Worm (Caenorhabditis elegans) whole organism, young adult: Measurements from ENCODE around the gene nlp-7.

Experiments
- B0019.2 ChIP-seq: fragments of 200-800 bp; sonication (Bioruptor generic); conservative IDR thresholded peaks from 2 replicates; pipeline ENCODE4 v1.3.6; 2022; ENCODE audit warnings: missing genetic modification reagents, missing genetic modification characterization, missing compliant biosample characterization
- B0336.3 ChIP-seq: fragments of 200-800 bp; sonication (Bioruptor generic); IDR thresholded peaks from 2 replicates; pipeline ENCODE4 v1.3.6; 2022; ENCODE audit warnings: missing genetic modification characterization, missing compliant biosample characterization
- C06A6.2 ChIP-seq: fragments of 200-800 bp; sonication (Bioruptor generic); conservative IDR thresholded peaks from 2 replicates; pipeline ENCODE4 v1.3.6; 2022; ENCODE audit warnings: missing genetic modification characterization, missing compliant biosample characterization
- F23B12.7 ChIP-seq: sonication (generic microtip); optimal IDR thresholded peaks from 2 replicates; lab custom pipeline; 2017; ENCODE audit warnings: missing genetic modification characterization, mild to moderate bottlenecking, missing compliant biosample characterization, antibody characterized with exemption, moderate library complexity; ENCODE audit not compliant: insufficient read depth
- F55B11.4 ChIP-seq: sonication (generic microtip); optimal IDR thresholded peaks from 2 replicates; lab custom pipeline; 2016; ENCODE audit warnings: missing compliant biosample characterization, missing genetic modification characterization, borderline replicate concordance; ENCODE audit not compliant: insufficient read depth
- F57A8.1 ChIP-seq: fragments of 200-800 bp; sonication (Bioruptor generic); optimal IDR thresholded peaks from 2 replicates; lab custom pipeline; 2018; ENCODE audit warnings: mild to moderate bottlenecking, missing genetic modification characterization, moderate library complexity, missing compliant biosample characterization
- K12H6.12 ChIP-seq: fragments of 200-800 bp; sonication (Bioruptor generic); optimal IDR thresholded peaks from 2 replicates; lab custom pipeline; 2018; ENCODE audit warnings: mild to moderate bottlenecking, missing genetic modification characterization, missing compliant biosample characterization
- T07F8.4 ChIP-seq: sonication (generic microtip); optimal IDR thresholded peaks from 2 replicates; lab custom pipeline; 2016; ENCODE audit warnings: mild to moderate bottlenecking, missing genetic modification characterization, moderate library complexity, missing compliant biosample characterization
- Y67H2A.10 ChIP-seq: fragments of 200-800 bp; sonication (Bioruptor generic); conservative IDR thresholded peaks from 2 replicates; pipeline ENCODE4 v1.3.6; 2022; ENCODE audit warnings: missing genetic modification reagents, missing genetic modification characterization, missing compliant biosample characterization
- Y79H2A.3 ChIP-seq: fragments of 200-800 bp; sonication (Bioruptor generic); conservative IDR thresholded peaks from 2 replicates; pipeline ENCODE4 v1.3.6; 2022; ENCODE audit warnings: missing genetic modification reagents, missing genetic modification characterization, missing compliant biosample characterization
- Y95B8A.8 ChIP-seq: fragments of 200-800 bp; sonication (Bioruptor generic); IDR thresholded peaks from 2 replicates; pipeline ENCODE4 v1.3.6; 2022; ENCODE audit warnings: missing genetic modification reagents, missing genetic modification characterization, missing compliant biosample characterization
- atf-7 ChIP-seq: sonication (generic microtip); optimal IDR thresholded peaks from 2 replicates; lab custom pipeline; 2017; ENCODE audit warnings: mild to moderate bottlenecking, missing genetic modification characterization, missing compliant biosample characterization
- attf-3 ChIP-seq: fragments of 200-800 bp; sonication (Bioruptor generic); conservative IDR thresholded peaks from 2 replicates; pipeline ENCODE4 v1.3.6; 2022; ENCODE audit warnings: missing genetic modification reagents, missing genetic modification characterization, missing compliant biosample characterization
- attf-5 ChIP-seq: fragments of 200-800 bp; sonication (Bioruptor generic); optimal IDR thresholded peaks from 2 replicates; lab custom pipeline; 2018; ENCODE audit warnings: mild to moderate bottlenecking, missing genetic modification characterization, missing compliant biosample characterization
- ccch-3 ChIP-seq: fragments of 200-800 bp; sonication (Bioruptor generic); optimal IDR thresholded peaks from 2 replicates; lab custom pipeline; 2018; ENCODE audit warnings: mild to moderate bottlenecking, missing genetic modification characterization, missing compliant biosample characterization
- cebp-2 ChIP-seq: fragments of 200-800 bp; sonication (Bioruptor generic); IDR thresholded peaks from 2 replicates; pipeline ENCODE4 v1.3.6; 2022; ENCODE audit warnings: missing genetic modification characterization, missing compliant biosample characterization
- ceh-27 ChIP-seq: fragments of 200-800 bp; sonication (Bioruptor generic); optimal IDR thresholded peaks from 2 replicates; lab custom pipeline; 2018; ENCODE audit warnings: mild to moderate bottlenecking, missing genetic modification characterization, moderate library complexity, missing compliant biosample characterization
- ceh-91 ChIP-seq: fragments of 200-800 bp; sonication (Bioruptor generic); IDR thresholded peaks from 2 replicates; pipeline ENCODE4 v1.3.6; 2022; ENCODE audit warnings: missing genetic modification reagents, missing genetic modification characterization, missing compliant biosample characterization
- chd-7 ChIP-seq: sonication (generic microtip); optimal IDR thresholded peaks from 2 replicates; lab custom pipeline; 2016; ENCODE audit warnings: mild to moderate bottlenecking, missing genetic modification characterization, moderate library complexity, missing compliant biosample characterization
- die-1 ChIP-seq: sonication (generic microtip); optimal IDR thresholded peaks from 2 replicates; lab custom pipeline; 2016; ENCODE audit warnings: missing genotype, mild to moderate bottlenecking, missing genetic modification characterization, missing compliant biosample characterization
- dox-1 ChIP-seq: fragments of 200-800 bp; sonication (Bioruptor generic); IDR thresholded peaks from 2 replicates; pipeline ENCODE4 v1.3.6; 2022; ENCODE audit warnings: missing genetic modification reagents, missing genetic modification characterization, missing compliant biosample characterization
- egl-44 ChIP-seq: fragments of 200-800 bp; sonication (Bioruptor generic); IDR thresholded peaks from 2 replicates; pipeline ENCODE4 v1.3.6; 2022; ENCODE audit warnings: missing genetic modification reagents, missing genetic modification characterization, missing compliant biosample characterization
- ets-4 ChIP-seq: fragments of 200-800 bp; sonication (Bioruptor generic); optimal IDR thresholded peaks from 2 replicates; lab custom pipeline; 2018; ENCODE audit warnings: mild to moderate bottlenecking, missing genetic modification characterization, missing compliant biosample characterization
- him-1 ChIP-seq: sonication (generic microtip); optimal IDR thresholded peaks from 2 replicates; lab custom pipeline; 2016; ENCODE audit warnings: missing genotype, missing genetic modification reagents, missing genetic modification characterization, missing compliant biosample characterization
- hlh-12 ChIP-seq: sonication (generic microtip); optimal IDR thresholded peaks from 2 replicates; lab custom pipeline; 2016; ENCODE audit warnings: missing genetic modification characterization, missing compliant biosample characterization
- hmg-20 ChIP-seq: fragments of 200-800 bp; sonication (Bioruptor generic); IDR thresholded peaks from 2 replicates; pipeline ENCODE4 v1.3.6; 2022; ENCODE audit warnings: missing genetic modification reagents, missing genetic modification characterization, missing compliant biosample characterization
- let-526 ChIP-seq: fragments of 200-800 bp; sonication (Bioruptor generic); IDR thresholded peaks from 2 replicates; pipeline ENCODE4 v1.3.6; 2022; ENCODE audit warnings: missing genetic modification reagents, missing genetic modification characterization, missing compliant biosample characterization
- let-607 ChIP-seq, 2 experiments: fragments of 200-800 bp in 1 of 2; sonication (Bioruptor generic) in 1 of 2; sonication (generic microtip) in 1 of 2; optimal IDR thresholded peaks; 2 replicates each; lab custom pipeline; 2016 to 2018; ENCODE audit warnings: mild to moderate bottlenecking in 2 of 2, missing compliant biosample characterization in 2 of 2, missing genetic modification characterization in 2 of 2, moderate library complexity in 2 of 2, missing genotype in 1 of 2
- lin-26 ChIP-seq: fragments of 200-800 bp; sonication (Bioruptor generic); IDR thresholded peaks from 2 replicates; pipeline ENCODE4 v1.3.6; 2022; ENCODE audit warnings: missing genetic modification reagents, missing genetic modification characterization, missing compliant biosample characterization
- lin-54 ChIP-seq: fragments of 200-800 bp; sonication (Bioruptor generic); optimal IDR thresholded peaks from 2 replicates; lab custom pipeline; 2018; ENCODE audit warnings: mild to moderate bottlenecking, missing genetic modification characterization, missing compliant biosample characterization
- mes-4 ChIP-seq: sonication (generic microtip); optimal IDR thresholded peaks from 2 replicates; lab custom pipeline; 2016; ENCODE audit warnings: missing genotype, missing genetic modification characterization, missing compliant biosample characterization
- nfya-1 ChIP-seq: sonication (generic microtip); optimal IDR thresholded peaks from 2 replicates; lab custom pipeline; 2017; ENCODE audit warnings: antibody characterized with exemption, missing compliant biosample characterization, missing genetic modification characterization, borderline replicate concordance; ENCODE audit not compliant: insufficient read depth
- nhr-80 ChIP-seq: sonication (generic microtip); optimal IDR thresholded peaks from 2 replicates; lab custom pipeline; 2016; ENCODE audit warnings: missing genetic modification characterization, missing compliant biosample characterization
- pbrm-1 ChIP-seq: fragments of 200-800 bp; sonication (Bioruptor generic); IDR thresholded peaks from 2 replicates; pipeline ENCODE4 v1.3.6; 2022; ENCODE audit warnings: missing genetic modification reagents, missing genetic modification characterization, missing compliant biosample characterization
- repo-1 ChIP-seq: sonication (generic microtip); optimal IDR thresholded peaks from 2 replicates; lab custom pipeline; 2017; ENCODE audit warnings: mild to moderate bottlenecking, missing genetic modification characterization, missing compliant biosample characterization
- snpc-1.1 ChIP-seq: sonication (generic microtip); optimal IDR thresholded peaks from 2 replicates; lab custom pipeline; 2017; ENCODE audit warnings: missing genetic modification characterization, mild to moderate bottlenecking, missing compliant biosample characterization, antibody characterized with exemption, moderate library complexity, missing genotype, missing genetic modification reagents; ENCODE audit not compliant: insufficient read depth
- snpc-3.4 ChIP-seq: sonication (generic microtip); optimal IDR thresholded peaks from 2 replicates; lab custom pipeline; 2017; ENCODE audit warnings: missing genetic modification characterization, mild to moderate bottlenecking, missing compliant biosample characterization, antibody characterized with exemption, moderate library complexity, missing genotype, missing genetic modification reagents
- snpc-4 ChIP-seq, 5 experiments: fragments of 150-350 bp in 1 of 5; sonication (generic microtip) in 4 of 5; optimal IDR thresholded peaks; 2 replicates each; lab custom pipeline; 2014 to 2018; ENCODE audit warnings: missing genetic modification characterization in 5 of 5, missing biosample characterization in 3 of 5, antibody characterized with exemption in 2 of 5, mild to moderate bottlenecking in 2 of 5, missing compliant biosample characterization in 2 of 5, missing genotype in 2 of 5, moderate library complexity in 2 of 5, missing genetic modification reagents in 1 of 5
- somi-1 ChIP-seq: fragments of 200-800 bp; sonication (Bioruptor generic); optimal IDR thresholded peaks from 2 replicates; lab custom pipeline; 2018; ENCODE audit warnings: mild to moderate bottlenecking, missing genetic modification characterization, missing compliant biosample characterization
- xnd-1 ChIP-seq: sonication (generic microtip); optimal IDR thresholded peaks from 2 replicates; lab custom pipeline; 2016; ENCODE audit warnings: missing genotype, missing genetic modification reagents, missing genetic modification characterization, missing compliant biosample characterization
- zfh-2 ChIP-seq: fragments of 200-800 bp; sonication (Bioruptor generic); conservative IDR thresholded peaks from 2 replicates; pipeline ENCODE4 v1.3.6; 2022; ENCODE audit warnings: missing genetic modification reagents, missing genetic modification characterization, missing compliant biosample characterization
- ztf-6 ChIP-seq: fragments of 200-800 bp; sonication (Bioruptor generic); IDR thresholded peaks from 2 replicates; pipeline ENCODE4 v1.3.6; 2022; ENCODE audit warnings: missing genetic modification reagents, missing genetic modification characterization, missing compliant biosample characterization

Gene nlp-7

ce11 chrX:8602722-8603427 is 9.9 kb downstream of the nlp-7 start:
- TF ChIP-seq cebp-2, result 0 out of 2 replicates have a peak, but pooled peaks have one; percentile 26
- TF ChIP-seq lin-26 (GFP tag; lab: Robert Waterston, UW), result no peak
- TF ChIP-seq repo-1 (tag; lab: Kevin White, UChicago), result no peak

ce11 chrX:8604160-8604559 is 11.2 kb downstream of the nlp-7 start:
- TF ChIP-seq somi-1 (GFP tag; lab: Kevin White, UChicago) (no peak), snpc-1.1 (tag; lab: Kevin White, UChicago) (no peak), atf-7 (tag; lab: Kevin White, UChicago) (peak; percentile 88), him-1 (tag; lab: Kevin White, UChicago) (no peak), ets-4 (GFP tag; lab: Kevin White, UChicago) (peak; percentile 8), mes-4 (tag; lab: Kevin White, UChicago) (no peak), egl-44 (no peak), nhr-80 (tag; lab: Kevin White, UChicago) (peak; percentile 88), ceh-91 (GFP tag; lab: Robert Waterston, UW) (no peak), ztf-6 (GFP tag; lab: Robert Waterston, UW) (no peak), F57A8.1 (GFP tag; lab: Kevin White, UChicago) (no peak), zfh-2 (GFP tag; lab: Robert Waterston, UW) (0 out of 2 replicates have a peak, but pooled peaks have one; percentile 29), nfya-1 (no peak), F55B11.4 (tag; lab: Kevin White, UChicago) (no peak), dox-1 (GFP tag; lab: Robert Waterston, UW) (peak; percentile 63), let-607 (tag; optimal IDR thresholded peaks at IDR 0.05; lab: Kevin White, UChicago) (peak in 1 of 2 experiments; percentile 22), B0336.3 (GFP tag; lab: Robert Waterston, UW) (peak; percentile 35; the same call in 1 of the 2 replicates), attf-3 (GFP tag; lab: Robert Waterston, UW) (no peak)

- TF ChIP-seq attf-3 (GFP tag; lab: Robert Waterston, UW), result no peak
- no peak for TF ChIP-seq him-1 (tag; lab: Kevin White, UChicago)
- TF ChIP-seq F23B12.7 (tag; lab: Kevin White, UChicago), result no peak
- TF ChIP-seq snpc-4 (GFP tag; optimal IDR thresholded peaks at IDR 0.05; lab: Kevin White, UChicago), result no peak
- TF ChIP-seq snpc-4 (tag; optimal IDR thresholded peaks at IDR 0.05; lab: Kevin White, UChicago), result peak in 1 of 4 experiments; percentile 31
- peak; percentile 18 for TF ChIP-seq ceh-27 (GFP tag; lab: Kevin White, UChicago)
- TF ChIP-seq K12H6.12 (tag; lab: Kevin White, UChicago), result no peak
- no peak for TF ChIP-seq die-1 (tag; lab: Kevin White, UChicago)
- TF ChIP-seq Y95B8A.8 (GFP tag; lab: Robert Waterston, UW), result no peak
- no peak for TF ChIP-seq pbrm-1
- no peak for TF ChIP-seq ccch-3 (GFP tag; lab: Kevin White, UChicago)
- TF ChIP-seq lin-26 (GFP tag; lab: Robert Waterston, UW), result no peak
- no peak for TF ChIP-seq Y67H2A.10 (GFP tag; lab: Robert Waterston, UW)
- no peak for TF ChIP-seq hlh-12 (tag; lab: Kevin White, UChicago)
- no peak for TF ChIP-seq xnd-1 (tag; lab: Kevin White, UChicago)
- no peak for TF ChIP-seq snpc-3.4
- TF ChIP-seq T07F8.4, result no peak
- TF ChIP-seq let-526 (GFP tag; lab: Robert Waterston, UW), result no peak
- peak; percentile 32 for TF ChIP-seq nhr-80 (tag; lab: Kevin White, UChicago)
- TF ChIP-seq snpc-1.1 (tag; lab: Kevin White, UChicago), result no peak
- no peak for TF ChIP-seq C06A6.2
- peak; percentile 91 for TF ChIP-seq attf-5 (GFP tag; lab: Kevin White, UChicago)
- TF ChIP-seq hmg-20, result no peak
- peak; percentile 42 for TF ChIP-seq lin-54 (GFP tag; lab: Kevin White, UChicago)
- no peak for TF ChIP-seq B0019.2
- TF ChIP-seq chd-7, result no peak
- no peak for TF ChIP-seq ztf-6 (GFP tag; lab: Robert Waterston, UW)
- TF ChIP-seq Y79H2A.3 (GFP tag; lab: Robert Waterston, UW), result no peak
- no peak for TF ChIP-seq mes-4 (tag; lab: Kevin White, UChicago)
These were observed 12.0 kb downstream of the nlp-7 start, which contains the start of the genes H35N09.2 and H35N09.1 for ce11 chrX:8605005-8605404. Gene H35N09.2, minus strand, starts transcription at chrX:8605058. Gene H35N09.1, plus strand, starts transcription at chrX:8605339.
